Worm (Caenorhabditis elegans): ENCODE data around the gene sqst-5.
"Not testable (repeated sequence)": the region's sequence is repeated elsewhere in the genome, so short reads cannot be mapped to it uniquely, and the experiment has no call there.

sqst-5 gene

ce11 chrIII:124478-124877, 22.9 kb downstream of the sqst-5 start, which contains the start of gene pals-23:
TSS of gene pals-23 (plus strand) at chrIII:124778.
- TF ChIP-seq bed-3 (GFP tag; optimal IDR thresholded peaks at IDR 0.05) (no peak), ceh-43 (GFP tag; optimal IDR thresholded peaks at IDR 0.05) (no peak), mab-5 (tag; optimal IDR thresholded peaks at IDR 0.05) (no peak), ztf-11 (tag; optimal IDR thresholded peaks at IDR 0.05) (no peak), unc-120 (tag; optimal IDR thresholded peaks at IDR 0.05; ENCODE audit: poor library complexity, severe bottlenecking) (no peak), ham-2 (GFP tag; optimal IDR thresholded peaks at IDR 0.05) (no peak), blmp-1 (tag; optimal IDR thresholded peaks at IDR 0.05) (no peak), pha-4 (tag; optimal IDR thresholded peaks at IDR 0.05) (no peak), ces-1 (GFP tag; optimal IDR thresholded peaks at IDR 0.05) (no peak)

- not testable (repeated sequence) for TF ChIP-seq lin-13 (tag; optimal IDR thresholded peaks at IDR 0.05); zip-8 (tag; optimal IDR thresholded peaks at IDR 0.05); drap-1 (GFP tag; optimal IDR thresholded peaks at IDR 0.05)
Measured at ce11 chrIII:121983-122449, 25.4 kb downstream of the sqst-5 start, which contains the start of gene C29F9.12. TSS of gene C29F9.12 (minus strand) at chrIII:122033.

- no peak for TF ChIP-seq ceh-83 (GFP tag; optimal IDR thresholded peaks at IDR 0.05)
Measured at ce11 chrIII:120199-120598, 27.2 kb downstream of the sqst-5 start, which contains the start of gene pals-24. TSS of gene pals-24 (plus strand) at chrIII:120435.

- no peak for TF ChIP-seq sem-2 (GFP tag; optimal IDR thresholded peaks at IDR 0.05)
- no peak for TF ChIP-seq tbx-8 (GFP tag; optimal IDR thresholded peaks at IDR 0.05)
- no peak for TF ChIP-seq ces-1 (GFP tag; optimal IDR thresholded peaks at IDR 0.05)
- TF ChIP-seq blmp-1 (tag; optimal IDR thresholded peaks at IDR 0.05) = no peak
- no peak for TF ChIP-seq lin-13 (tag; optimal IDR thresholded peaks at IDR 0.05)
- no peak for TF ChIP-seq ceh-43 (GFP tag; optimal IDR thresholded peaks at IDR 0.05)
- TF ChIP-seq unc-39 (tag; optimal IDR thresholded peaks at IDR 0.05) = no peak
- no peak for TF ChIP-seq flh-1 (GFP tag; optimal IDR thresholded peaks at IDR 0.05)
- TF ChIP-seq bed-3 (GFP tag; optimal IDR thresholded peaks at IDR 0.05) = no peak
- no peak for TF ChIP-seq sptf-1 (tag; optimal IDR thresholded peaks at IDR 0.05)
Measured at ce11 chrIII:117857-118256, 29.6 kb downstream of the sqst-5 start.

ce11 chrIII:117210-117609, 30.2 kb downstream of the sqst-5 start, which contains the start of gene C29F9.5:
TSS of gene C29F9.5 (plus strand) at chrIII:117510.
- TF ChIP-seq hlh-1 (tag; optimal IDR thresholded peaks at IDR 0.05) (no peak), elt-1 (tag; optimal IDR thresholded peaks at IDR 0.05; ENCODE audit: borderline replicate concordance, insufficient read depth) (no peak), sptf-1 (tag; optimal IDR thresholded peaks at IDR 0.05) (no peak), ceh-83 (GFP tag; optimal IDR thresholded peaks at IDR 0.05) (no peak), bed-3 (GFP tag; optimal IDR thresholded peaks at IDR 0.05) (no peak), mls-2 (tag; optimal IDR thresholded peaks at IDR 0.05) (no peak), tbx-8 (GFP tag; optimal IDR thresholded peaks at IDR 0.05) (no peak), elt-3 (tag; optimal IDR thresholded peaks at IDR 0.05) (no peak), snpc-4 (tag; optimal IDR thresholded peaks at IDR 0.05) (no peak), flh-1 (GFP tag; optimal IDR thresholded peaks at IDR 0.05) (no peak), ceh-43 (GFP tag; optimal IDR thresholded peaks at IDR 0.05) (no peak)

- TF ChIP-seq ham-2 (GFP tag; optimal IDR thresholded peaks at IDR 0.05) (no peak), nhr-12 (tag; optimal IDR thresholded peaks at IDR 0.05) (no peak), hlh-1 (tag; optimal IDR thresholded peaks at IDR 0.05) (no peak), nhr-28 (tag; optimal IDR thresholded peaks at IDR 0.05) (no peak), sptf-1 (tag; optimal IDR thresholded peaks at IDR 0.05) (no peak), unc-120 (tag; optimal IDR thresholded peaks at IDR 0.05; ENCODE audit: poor library complexity, severe bottlenecking) (no peak), cnd-1 (tag; optimal IDR thresholded peaks at IDR 0.05) (no peak), ceh-39 (tag; optimal IDR thresholded peaks at IDR 0.05) (no peak), zip-8 (tag; optimal IDR thresholded peaks at IDR 0.05) (no peak), sem-2 (GFP tag; optimal IDR thresholded peaks at IDR 0.05) (no peak)
Measured at ce11 chrIII:114603-115002, 32.8 kb downstream of the sqst-5 start, which contains the start of gene C29F9.6. TSS of gene C29F9.6 (plus strand) at chrIII:114903.

- TF ChIP-seq sem-2 (GFP tag; optimal IDR thresholded peaks at IDR 0.05); elt-3 (tag; optimal IDR thresholded peaks at IDR 0.05); lin-32 (GFP tag; optimal IDR thresholded peaks at IDR 0.05): not testable (repeated sequence)
Measured at ce11 chrIII:98822-99221, 48.6 kb downstream of the sqst-5 start, which contains the start of gene C29F9.9. TSS of gene C29F9.9 (minus strand) at chrIII:98922.
